Worm (Caenorhabditis elegans) whole organism, L4/young adult: ENCODE data around the gene hlh-27.

Source experiments
- W03F9.2 ChIP-seq: fragments of 150-350 bp; optimal IDR thresholded peaks from 2 replicates; lab custom pipeline; 2014; ENCODE audit warnings: missing biosample characterization, missing genetic modification characterization
- dao-5 ChIP-seq: sonication (generic microtip); optimal IDR thresholded peaks from 2 replicates; lab custom pipeline; 2016; ENCODE audit warnings: missing genotype, missing genetic modification characterization, moderate library complexity, missing compliant biosample characterization
- him-1 ChIP-seq: sonication (generic microtip); optimal IDR thresholded peaks from 2 replicates; lab custom pipeline; 2016; ENCODE audit warnings: missing genotype, missing genetic modification reagents, missing genetic modification characterization, missing compliant biosample characterization

DNA sequence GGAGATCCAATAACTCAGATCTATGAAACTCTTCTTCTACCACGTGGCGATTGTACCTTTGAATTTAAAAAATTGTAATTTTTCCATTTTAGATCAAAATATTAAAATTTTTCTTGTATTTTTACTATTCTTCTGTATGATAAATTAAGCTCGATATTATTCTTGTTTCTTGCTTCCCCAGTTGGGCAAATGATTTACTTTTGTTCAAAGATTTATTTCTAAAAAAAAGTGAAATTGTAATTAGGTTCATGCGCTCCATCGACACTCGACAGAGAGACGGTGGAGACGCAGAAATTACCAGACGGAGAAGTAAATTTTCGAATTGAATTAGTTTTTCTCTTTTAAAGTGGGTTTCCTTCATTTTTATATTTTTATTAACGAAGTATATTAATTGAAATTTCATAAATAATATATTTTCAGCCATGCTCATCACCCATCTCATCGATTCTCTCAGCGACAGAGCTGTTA is 34.2 kb downstream of the hlh-27 start, which contains the start of gene npp-24:
- TF ChIP-seq him-1 (tag; lab: Kevin White, UChicago): no peak
- TF ChIP-seq W03F9.2 (tag; lab: Kevin White, UChicago): no peak
- no peak for TF ChIP-seq dao-5 (tag; lab: Kevin White, UChicago)
